Fruit fly (Drosophila melanogaster) whole organism, embryonic: ENCODE data around the gene CG42852.

ENCODE experiments used
- B-H2 ChIP-seq: fragments of 200-800 bp; sonication (Bioruptor generic); optimal IDR thresholded peaks from 2 replicates; lab custom pipeline; 2018; ENCODE audit warnings: missing biosample characterization, mild to moderate bottlenecking, missing genetic modification characterization
- Bteb2 ChIP-seq: fragments of 200-800 bp; sonication (Bioruptor generic); optimal IDR thresholded peaks from 2 replicates; lab custom pipeline; 2016; ENCODE audit warnings: missing biosample characterization, missing genetic modification characterization
- CG10209 ChIP-seq: fragments of 200-800 bp; sonication (Bioruptor generic); optimal IDR thresholded peaks from 3 replicates; lab custom pipeline; 2017; ENCODE audit warnings: missing biosample characterization, mild to moderate bottlenecking, missing genetic modification characterization, missing genetic modification reagents
- CG10565 ChIP-seq: fragments of 200-800 bp; sonication (Bioruptor generic); optimal IDR thresholded peaks from 3 replicates; lab custom pipeline; 2016; ENCODE audit warnings: missing biosample characterization, mild to moderate bottlenecking, missing genetic modification characterization
- CG10979 ChIP-seq: fragments of 200-800 bp; sonication (Bioruptor generic); optimal IDR thresholded peaks from 2 replicates; lab custom pipeline; 2018; ENCODE audit warnings: missing biosample characterization, mild to moderate bottlenecking, missing genetic modification characterization, moderate library complexity
- CG11398 ChIP-seq: fragments of 200-800 bp; sonication (Bioruptor generic); optimal IDR thresholded peaks from 2 replicates; lab custom pipeline; 2016; ENCODE audit warnings: missing biosample characterization, missing genetic modification characterization
- CG12659 ChIP-seq: fragments of 200-800 bp; sonication (Bioruptor generic); optimal IDR thresholded peaks from 3 replicates; lab custom pipeline; 2017; ENCODE audit warnings: mild to moderate bottlenecking, missing biosample characterization, missing genetic modification reagents, missing genetic modification characterization
- CG12942 ChIP-seq: fragments of 200-800 bp; sonication (Bioruptor generic); optimal IDR thresholded peaks from 3 replicates; lab custom pipeline; 2016; ENCODE audit warnings: missing biosample characterization, missing genetic modification characterization
- CG15269 ChIP-seq: fragments of 200-800 bp; sonication (Bioruptor generic); optimal IDR thresholded peaks from 2 replicates; lab custom pipeline; 2018; ENCODE audit warnings: missing biosample characterization, mild to moderate bottlenecking, missing genetic modification characterization, moderate library complexity
- CG1602 ChIP-seq: fragments of 200-800 bp; sonication (Bioruptor generic); optimal IDR thresholded peaks from 3 replicates; lab custom pipeline; 2016; ENCODE audit warnings: missing biosample characterization, missing genetic modification characterization
- CG1603 ChIP-seq: fragments of 200-800 bp; sonication (Bioruptor generic); optimal IDR thresholded peaks from 2 replicates; lab custom pipeline; 2019; ENCODE audit warnings: missing biosample characterization, mild to moderate bottlenecking, missing genetic modification characterization, moderate library complexity
- CG17328 ChIP-seq: fragments of 200-800 bp; sonication (Bioruptor generic); IDR thresholded peaks from 2 replicates; pipeline ENCODE4 v1.3.6; 2022; ENCODE audit warnings: missing biosample characterization, missing genetic modification characterization
- CG17361 ChIP-seq: fragments of 200-800 bp; sonication (Bioruptor generic); IDR thresholded peaks from 3 replicates; pipeline ENCODE4 v1.3.6; 2022; ENCODE audit warnings: missing biosample characterization, missing genetic modification characterization
- CG18262 ChIP-seq: fragments of 200-800 bp; optimal IDR thresholded peaks from 3 replicates; lab custom pipeline; 2019; ENCODE audit warnings: missing biosample characterization, mild to moderate bottlenecking, missing genetic modification characterization, moderate library complexity
- CG1832 ChIP-seq: fragments of 200-800 bp; sonication (Bioruptor generic); optimal IDR thresholded peaks from 2 replicates; lab custom pipeline; 2017; ENCODE audit warnings: missing biosample characterization, mild to moderate bottlenecking, missing genetic modification characterization, inconsistent platforms
- CG2875 ChIP-seq: fragments of 200-800 bp; sonication (Bioruptor generic); optimal IDR thresholded peaks from 2 replicates; lab custom pipeline; 2017; ENCODE audit warnings: missing biosample characterization, mild to moderate bottlenecking, missing genetic modification characterization, missing genetic modification reagents
- CG3726 ChIP-seq: fragments of 200-800 bp; sonication (Bioruptor generic); IDR thresholded peaks from 3 replicates; pipeline ENCODE4, ENCODE4 v1.3.6; 2022; ENCODE audit warnings: missing biosample characterization, missing genetic modification characterization
- CG4328 ChIP-seq: fragments of 200-800 bp; sonication (Bioruptor generic); optimal IDR thresholded peaks from 3 replicates; lab custom pipeline; 2017; ENCODE audit warnings: missing biosample characterization, missing genetic modification reagents, missing genetic modification characterization
- CG8281 ChIP-seq: fragments of 200-800 bp; sonication (Bioruptor generic); optimal IDR thresholded peaks from 2 replicates; lab custom pipeline; 2018; ENCODE audit warnings: missing biosample characterization, mild to moderate bottlenecking, missing genetic modification characterization, moderate library complexity
- CG8944 ChIP-seq: fragments of 200-800 bp; sonication (Bioruptor generic); optimal IDR thresholded peaks from 3 replicates; lab custom pipeline; 2016; ENCODE audit warnings: missing biosample characterization, missing genetic modification characterization
- CG9609 ChIP-seq: fragments of 200-800 bp; sonication (Bioruptor generic); optimal IDR thresholded peaks from 3 replicates; lab custom pipeline; 2016; ENCODE audit warnings: missing biosample characterization, missing genetic modification characterization
- D19A ChIP-seq: fragments of 200-800 bp; optimal IDR thresholded peaks from 3 replicates; lab custom pipeline; 2019; ENCODE audit warnings: missing biosample characterization, mild to moderate bottlenecking, missing genetic modification characterization, moderate library complexity
- Drgx ChIP-seq: fragments of 200-800 bp; sonication (Bioruptor generic); IDR thresholded peaks from 2 replicates; pipeline ENCODE4 v1.3.6; 2022; ENCODE audit warnings: missing biosample characterization, missing genetic modification characterization
- Ets65A ChIP-seq: fragments of 200-800 bp; sonication (Bioruptor generic); peaks from one replicate; lab custom pipeline; 2016; ENCODE audit warnings: missing biosample characterization, missing genetic modification characterization
- Med ChIP-seq: fragments of 200-800 bp; sonication (Bioruptor generic); peaks from one replicate; lab custom pipeline; 2016; ENCODE audit warnings: missing biosample characterization, missing genetic modification characterization, mild to moderate bottlenecking, inconsistent platforms, moderate library complexity
- Mes4 ChIP-seq: fragments of 200-800 bp; sonication (Bioruptor generic); optimal IDR thresholded peaks from 2 replicates; lab custom pipeline; 2016; ENCODE audit warnings: missing biosample characterization, missing genetic modification characterization
- Nf-YA ChIP-seq: fragments of 200-800 bp; sonication (Bioruptor generic); IDR thresholded peaks from 2 replicates; pipeline ENCODE4 v1.3.6; 2022; ENCODE audit warnings: missing biosample characterization, missing genetic modification characterization
- Oaz ChIP-seq: fragments of 200-800 bp; sonication (Bioruptor generic); IDR thresholded peaks from 2 replicates; pipeline ENCODE4 v1.3.6; 2022; ENCODE audit warnings: missing biosample characterization, missing genetic modification characterization
- Scr ChIP-seq: fragments of 200-800 bp; sonication (Bioruptor generic); IDR thresholded peaks from 2 replicates; pipeline ENCODE4 v1.3.6; 2022; ENCODE audit warnings: missing biosample characterization, missing genetic modification characterization; ENCODE audit not compliant: partially characterized antibody
- Xrp1 ChIP-seq: fragments of 200-800 bp; sonication (Bioruptor generic); IDR thresholded peaks from 2 replicates; pipeline ENCODE4 v1.3.6; 2022; ENCODE audit warnings: missing biosample characterization, missing genetic modification characterization
- abd-A ChIP-seq: fragments of 200-800 bp; sonication (Bioruptor generic); optimal IDR thresholded peaks from 3 replicates; lab custom pipeline; 2019; ENCODE audit warnings: missing biosample characterization, mild to moderate bottlenecking, missing genetic modification characterization, moderate library complexity
- cg ChIP-seq: fragments of 200-800 bp; sonication (Bioruptor generic); optimal IDR thresholded peaks from 3 replicates; lab custom pipeline; 2019; ENCODE audit warnings: missing biosample characterization, mild to moderate bottlenecking, missing genetic modification characterization, moderate library complexity
- chif ChIP-seq, 2 experiments: fragments of 200-800 bp; sonication (Bioruptor generic); optimal IDR thresholded peaks; 3 replicates each; lab custom pipeline; 2016; ENCODE audit warnings: missing biosample characterization in 2 of 2, missing genetic modification characterization in 2 of 2
- ci ChIP-seq: fragments of 200-800 bp; sonication (Bioruptor generic); IDR thresholded peaks from 3 replicates; pipeline ENCODE4 v1.3.6; 2022; ENCODE audit warnings: missing biosample characterization, missing genetic modification characterization
- dan ChIP-seq: fragments of 200-800 bp; sonication (Bioruptor generic); IDR thresholded peaks from 2 replicates; pipeline ENCODE4 v1.3.6; 2022; ENCODE audit warnings: missing biosample characterization, missing genetic modification characterization
- dmrt11E ChIP-seq: fragments of 200-800 bp; sonication (Bioruptor generic); optimal IDR thresholded peaks from 3 replicates; lab custom pipeline; 2018; ENCODE audit warnings: missing biosample characterization, mild to moderate bottlenecking, missing genetic modification characterization, moderate library complexity
- gcm2 ChIP-seq: fragments of 200-800 bp; sonication (Bioruptor generic); optimal IDR thresholded peaks from 2 replicates; lab custom pipeline; 2016; ENCODE audit warnings: missing biosample characterization, missing genetic modification characterization
- gfzf ChIP-seq: fragments of 200-800 bp; sonication (Bioruptor generic); optimal IDR thresholded peaks from 2 replicates; lab custom pipeline; 2016; ENCODE audit warnings: missing biosample characterization, mild to moderate bottlenecking, missing genetic modification characterization, moderate library complexity
- lbe ChIP-seq: fragments of 200-800 bp; sonication (Bioruptor generic); optimal IDR thresholded peaks from 2 replicates; lab custom pipeline; 2016; ENCODE audit warnings: missing biosample characterization, mild to moderate bottlenecking, missing genetic modification characterization
- nom ChIP-seq: fragments of 200-800 bp; sonication (Bioruptor generic); optimal IDR thresholded peaks from 2 replicates; lab custom pipeline; 2017; ENCODE audit warnings: missing biosample characterization, missing genetic modification characterization, mild to moderate bottlenecking, moderate library complexity, missing genetic modification reagents
- peb ChIP-seq: fragments of 200-800 bp; sonication (Bioruptor generic); IDR thresholded peaks from 2 replicates; pipeline ENCODE4 v1.3.6; 2022; ENCODE audit warnings: missing biosample characterization, missing genetic modification characterization
- pho ChIP-seq: fragments of 200-800 bp; sonication (Bioruptor generic); optimal IDR thresholded peaks from 2 replicates; lab custom pipeline; 2016; ENCODE audit warnings: missing biosample characterization, missing genetic modification characterization
- pzg ChIP-seq: fragments of 200-800 bp; sonication (Bioruptor generic); optimal IDR thresholded peaks from 3 replicates; lab custom pipeline; 2018; ENCODE audit warnings: missing biosample characterization, mild to moderate bottlenecking, missing genetic modification characterization, moderate library complexity
- sens ChIP-seq: fragments of 200-800 bp; sonication (Bioruptor generic); peaks from one replicate; lab custom pipeline; 2016; ENCODE audit warnings: missing biosample characterization, missing genetic modification characterization
- slp2 ChIP-seq: fragments of 200-800 bp; sonication (Bioruptor generic); optimal IDR thresholded peaks from 2 replicates; lab custom pipeline; 2016; ENCODE audit warnings: missing biosample characterization, missing genetic modification characterization
- so ChIP-seq: fragments of 200-800 bp; sonication (Bioruptor generic); IDR thresholded peaks from 3 replicates; pipeline ENCODE4 v1.3.6; 2022; ENCODE audit warnings: missing biosample characterization, missing genetic modification characterization
- stc ChIP-seq: fragments of 200-800 bp; sonication (Bioruptor generic); IDR thresholded peaks from 2 replicates; pipeline ENCODE4 v1.3.6; 2022; ENCODE audit warnings: missing biosample characterization, missing genetic modification characterization
- tup ChIP-seq: fragments of 200-800 bp; sonication (Bioruptor generic); optimal IDR thresholded peaks from 2 replicates; lab custom pipeline; 2016; ENCODE audit warnings: missing biosample characterization, mild to moderate bottlenecking, missing genetic modification characterization, moderate library complexity

CG42852 gene

DNA sequence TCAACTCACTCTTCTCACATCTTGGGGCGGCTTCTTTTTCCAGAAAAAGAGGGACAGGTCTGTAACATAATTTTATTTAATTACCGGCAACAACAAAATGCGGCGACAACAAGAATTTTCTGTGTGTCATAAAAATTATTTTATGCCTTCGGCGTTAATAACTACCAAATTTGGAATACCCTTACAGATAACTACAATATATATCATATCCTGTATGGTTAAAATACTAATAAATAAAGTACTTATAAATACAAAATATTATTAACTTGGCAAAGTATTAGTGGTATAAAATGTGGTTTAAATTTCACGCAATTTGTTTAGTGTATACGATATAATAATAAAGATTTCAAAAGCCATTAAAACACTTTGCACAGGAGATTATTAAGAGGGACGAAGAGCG lies 4.5 kb upstream of the CG42852 start:
- TF ChIP-seq D19A (tag; lab: Kevin White, UChicago) = peak; percentile 57
- no peak for TF ChIP-seq CG17361

DNA sequence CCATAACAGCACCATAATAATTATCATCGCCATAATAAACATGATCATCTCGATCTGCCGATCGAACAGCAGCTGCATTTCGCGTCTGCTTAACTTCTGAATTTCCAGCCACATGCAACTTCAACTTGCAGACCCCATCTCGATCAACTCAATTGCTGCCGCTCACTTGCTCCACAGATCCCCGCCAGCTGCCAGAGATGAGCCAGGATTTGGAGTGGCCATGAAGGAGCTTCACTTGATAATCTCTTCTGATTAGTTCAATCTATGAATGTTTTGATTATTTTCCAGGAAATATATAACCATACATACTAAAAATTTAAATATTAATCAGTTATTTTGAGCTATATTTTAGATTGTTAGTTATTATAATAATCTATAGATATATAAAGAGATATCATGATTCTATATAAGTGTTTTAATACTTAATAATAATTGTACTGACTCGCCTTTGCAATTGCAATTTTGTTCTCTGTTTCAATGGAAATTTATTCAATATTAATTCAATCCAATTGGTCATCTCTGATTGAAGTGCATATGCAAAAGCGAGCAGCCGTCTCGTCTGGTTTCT lies 3.7 kb upstream of the CG42852 start:
- TF ChIP-seq chif (GFP tag; optimal IDR thresholded peaks at IDR 0.05; lab: Kevin White, UChicago) (no peak), CG15269 (tag; lab: Kevin White, UChicago) (no peak), Oaz (no peak), cg (GFP tag; lab: Kevin White, UChicago) (no peak), CG11398 (GFP tag; lab: Kevin White, UChicago) (no peak), stc (GFP tag; lab: Robert Waterston, UW) (no peak), CG8944 (no peak), CG9609 (no peak), CG17328 (no peak), abd-A (tag; lab: Kevin White, UChicago) (no peak), CG1832 (no peak), B-H2 (no peak), pho (GFP tag; lab: Kevin White, UChicago) (no peak), Med (GFP tag; lab: Kevin White, UChicago) (no peak), gcm2 (GFP tag; lab: Kevin White, UChicago) (no peak), slp2 (no peak), tup (no peak), CG2875 (GFP tag; lab: Kevin White, UChicago) (no peak), gfzf (GFP tag; lab: Kevin White, UChicago) (no peak), CG1602 (no peak)

DNA sequence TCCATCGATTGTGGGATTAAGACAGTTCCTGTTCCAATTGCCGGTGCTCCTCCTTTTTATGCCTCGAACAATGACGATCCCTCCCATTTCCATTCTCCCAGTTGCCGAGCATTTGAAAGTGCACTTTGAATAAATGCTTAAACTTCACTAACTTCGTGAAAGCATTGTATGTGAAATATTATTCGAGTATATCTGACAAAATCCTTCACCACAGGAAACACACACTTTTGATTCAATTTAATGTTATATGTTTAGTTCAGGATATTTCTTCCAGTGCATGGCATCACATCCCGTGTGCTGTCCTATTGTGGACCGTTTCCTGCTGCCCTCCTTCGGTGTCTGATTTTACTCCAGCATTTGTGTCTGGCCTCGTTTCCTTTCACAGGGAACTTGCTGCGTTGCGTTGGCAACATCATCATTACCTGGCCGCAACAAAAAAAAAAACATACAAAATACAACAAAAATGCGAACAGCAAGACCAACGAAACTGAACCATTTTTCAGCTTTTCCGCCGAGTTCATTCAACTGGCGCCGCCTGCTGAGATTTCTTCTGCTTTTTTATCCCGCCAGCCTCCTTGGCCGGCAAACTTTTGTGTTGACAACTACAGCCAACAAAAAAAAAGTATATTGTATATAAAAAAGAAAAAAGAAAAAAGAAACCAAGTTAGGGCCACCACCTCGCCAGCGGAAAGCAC lies 2.7 kb upstream of the CG42852 start:
- TF ChIP-seq CG4328 (no peak), peb (GFP tag; lab: Robert Waterston, UW) (no peak), CG10565 (GFP tag; lab: Kevin White, UChicago) (no peak), Drgx (GFP tag; lab: Robert Waterston, UW) (peak; percentile 83), nom (peak; percentile 84), CG15269 (tag; lab: Kevin White, UChicago) (no peak), CG12942 (GFP tag; lab: Kevin White, UChicago) (no peak), dan (no peak), Xrp1 (GFP tag; lab: Robert Waterston, UW) (peak; percentile 24; the same call in 1 of the 2 replicates), abd-A (tag; lab: Kevin White, UChicago) (no peak), Bteb2 (GFP tag; lab: Kevin White, UChicago) (no peak), Scr (GFP tag; lab: Robert Waterston, UW) (no peak), CG18262 (peak; percentile 12), Nf-YA (GFP tag; lab: Robert Waterston, UW) (no peak), CG3726 (GFP tag; lab: Robert Waterston, UW) (no peak), Mes4 (GFP tag; lab: Kevin White, UChicago) (no peak), CG1603 (peak; percentile 2), dmrt11E (peak; percentile 11), pzg (GFP tag; lab: Kevin White, UChicago) (no peak), CG10979 (tag; lab: Kevin White, UChicago) (peak; percentile 32), CG12659 (GFP tag; lab: Kevin White, UChicago) (no peak), so (GFP tag; lab: Robert Waterston, UW) (no peak), CG8281 (no peak), ci (no peak), sens (GFP tag; lab: Kevin White, UChicago) (peak; percentile 79), CG10209 (GFP tag; lab: Kevin White, UChicago) (no peak), CG9609 (no peak), Ets65A (peak; percentile 26), lbe (no peak)
